Fruit fly (Drosophila melanogaster) whole organism, adult: ENCODE data around the gene Ir94b.

Experiments used
- CG11617 ChIP-seq: fragments of 200-800 bp; sonication (Bioruptor generic); optimal IDR thresholded peaks from 2 replicates; lab custom pipeline; 2017; ENCODE audit warnings: mild to moderate bottlenecking, missing biosample characterization, missing genetic modification reagents, missing genetic modification characterization
- CG12768 ChIP-seq: fragments of 200-800 bp; sonication (Bioruptor generic); optimal IDR thresholded peaks from 2 replicates; lab custom pipeline; 2017; ENCODE audit warnings: missing biosample characterization, missing genetic modification characterization, mild to moderate bottlenecking, moderate library complexity, missing genetic modification reagents
- CG14711 ChIP-seq: fragments of 200-800 bp; sonication (Bioruptor generic); optimal IDR thresholded peaks from 2 replicates; lab custom pipeline; 2018; ENCODE audit warnings: missing biosample characterization, mild to moderate bottlenecking, missing genetic modification characterization, moderate library complexity
- CG1620 ChIP-seq: fragments of 200-800 bp; sonication (Bioruptor generic); optimal IDR thresholded peaks from 2 replicates; lab custom pipeline; 2016; ENCODE audit warnings: missing biosample characterization, missing genetic modification characterization
- CG33017 ChIP-seq: fragments of 200-800 bp; sonication (Bioruptor generic); optimal IDR thresholded peaks from 2 replicates; lab custom pipeline; 2018; ENCODE audit warnings: missing biosample characterization, mild to moderate bottlenecking, missing genetic modification characterization, moderate library complexity
- CG5204 ChIP-seq: fragments of 200-800 bp; sonication (Bioruptor generic); optimal IDR thresholded peaks from 2 replicates; lab custom pipeline; 2016; ENCODE audit warnings: missing biosample characterization, missing genetic modification characterization
- Crg-1 ChIP-seq: fragments of 200-800 bp; sonication (Bioruptor generic); optimal IDR thresholded peaks from 2 replicates; lab custom pipeline; 2016; ENCODE audit warnings: missing biosample characterization, missing genetic modification characterization
- Hr96 ChIP-seq: fragments of 200-800 bp; sonication (Bioruptor generic); optimal IDR thresholded peaks from 2 replicates; lab custom pipeline; 2016; ENCODE audit warnings: missing biosample characterization, missing genetic modification characterization
- bab1 ChIP-seq: fragments of 200-800 bp; sonication (Bioruptor generic); optimal IDR thresholded peaks from 3 replicates; lab custom pipeline; 2019; ENCODE audit warnings: missing biosample characterization, mild to moderate bottlenecking, missing genetic modification characterization, moderate library complexity
- cic ChIP-seq: fragments of 200-800 bp; sonication (Bioruptor generic); optimal IDR thresholded peaks from 2 replicates; lab custom pipeline; 2017; ENCODE audit warnings: missing biosample characterization, mild to moderate bottlenecking, missing genetic modification characterization, moderate library complexity
- cnc ChIP-seq, 2 experiments: fragments of >200 bp; optimal IDR thresholded peaks; 2 replicates each; lab custom pipeline; 2017
- kay ChIP-seq: fragments of 200-800 bp; sonication (Bioruptor generic); peaks from one replicate; lab custom pipeline; 2016; ENCODE audit warnings: missing biosample characterization, missing genetic modification characterization, borderline replicate concordance
- pad ChIP-seq: fragments of 200-800 bp; sonication (Bioruptor generic); optimal IDR thresholded peaks from 3 replicates; lab custom pipeline; 2017; ENCODE audit warnings: missing biosample characterization, missing genetic modification characterization, mild to moderate bottlenecking, moderate library complexity, missing genetic modification reagents
- tj ChIP-seq: fragments of 200-800 bp; sonication (Bioruptor generic); optimal IDR thresholded peaks from 3 replicates; lab custom pipeline; 2017; ENCODE audit warnings: missing biosample characterization, mild to moderate bottlenecking, missing genetic modification characterization, moderate library complexity
- toe ChIP-seq: fragments of 200-800 bp; sonication (Bioruptor generic); optimal IDR thresholded peaks from 2 replicates; lab custom pipeline; 2016; ENCODE audit warnings: missing biosample characterization, missing genetic modification characterization

The Ir94b gene

dm6 chr3R:22072553-22072952, 44.5 kb downstream of the Ir94b start:
- peak; percentile 72 for TF ChIP-seq kay (GFP tag; lab: Kevin White, UChicago)
- no peak for TF ChIP-seq pad (GFP tag; lab: Kevin White, UChicago)

- TF ChIP-seq CG12768 (no peak), CG5204 (no peak), kay (GFP tag; lab: Kevin White, UChicago) (no peak), cic (GFP tag; lab: Kevin White, UChicago) (no peak), CG1620 (GFP tag; lab: Kevin White, UChicago) (no peak), Crg-1 (no peak), CG33017 (tag; lab: Kevin White, UChicago) (no peak), CG11617 (GFP tag; lab: Kevin White, UChicago) (no peak), pad (GFP tag; lab: Kevin White, UChicago) (no peak), Hr96 (no peak), bab1 (no peak), CG14711 (no peak), cnc (optimal IDR thresholded peaks at IDR 0.05; lab: Kevin White, UChicago) (no peak)
Observed at dm6 chr3R:22071628-22072027, 45.4 kb downstream of the Ir94b start.

- no peak for TF ChIP-seq tj (GFP tag; lab: Kevin White, UChicago)
- TF ChIP-seq Hr96 = no peak
Observed at dm6 chr3R:22067235-22067634, 49.8 kb downstream of the Ir94b start.

- TF ChIP-seq toe (GFP tag; lab: Kevin White, UChicago) = no peak
- no peak for TF ChIP-seq CG14711
- no peak for TF ChIP-seq CG5204
- no peak for TF ChIP-seq cic (GFP tag; lab: Kevin White, UChicago)
- no peak for TF ChIP-seq Hr96
- no peak for TF ChIP-seq CG33017 (tag; lab: Kevin White, UChicago)
Observed at dm6 chr3R:22066440-22066839, 50.6 kb downstream of the Ir94b start.
